Worm (Caenorhabditis elegans) whole organism, early embryonic: ENCODE data around the gene col-174.
A peak's percentile ranks its signal among the peaks of the same experiment; 100 is the strongest.

Experiments used
- B0310.2 ChIP-seq: sonication (generic microtip); optimal IDR thresholded peaks from 2 replicates; lab custom pipeline; 2016; ENCODE audit warnings: mild to moderate bottlenecking, missing genetic modification characterization, missing compliant biosample characterization
- aly-1 ChIP-seq: sonication (generic microtip); optimal IDR thresholded peaks from 2 replicates; lab custom pipeline; 2016; ENCODE audit warnings: missing genetic modification characterization, missing compliant biosample characterization
- ama-1 ChIP-seq: fragments of 150-350 bp; optimal IDR thresholded peaks from 2 replicates; lab custom pipeline; 2014
- ceh-13 ChIP-seq: fragments of 200-800 bp; sonication (Bioruptor generic); optimal IDR thresholded peaks from 2 replicates; lab custom pipeline; 2018; ENCODE audit warnings: mild to moderate bottlenecking, missing genetic modification characterization, missing compliant biosample characterization
- ceh-36 ChIP-seq: sonication (generic microtip); optimal IDR thresholded peaks from 2 replicates; lab custom pipeline; 2016; ENCODE audit warnings: missing genetic modification characterization, inconsistent platforms, missing compliant biosample characterization
- hmbx-1 ChIP-seq: sonication (generic microtip); optimal IDR thresholded peaks from 2 replicates; lab custom pipeline; 2016; ENCODE audit warnings: mild to moderate bottlenecking, missing genetic modification characterization, missing compliant biosample characterization
- hmg-4 ChIP-seq: fragments of 200-800 bp; sonication (Bioruptor generic); optimal IDR thresholded peaks from 2 replicates; lab custom pipeline; 2018; ENCODE audit warnings: mild to moderate bottlenecking, missing genetic modification characterization, missing compliant biosample characterization
- hnd-1 ChIP-seq: sonication (generic microtip); optimal IDR thresholded peaks from 2 replicates; lab custom pipeline; 2016; ENCODE audit warnings: missing genetic modification characterization, missing compliant biosample characterization
- scrt-1 ChIP-seq: fragments of 200-800 bp; sonication (Bioruptor generic); IDR thresholded peaks from 2 replicates; pipeline ENCODE4 v1.3.6; 2022; ENCODE audit warnings: missing genetic modification characterization, missing compliant biosample characterization
- tbx-11 ChIP-seq: fragments of 200-800 bp; sonication (Bioruptor generic); IDR thresholded peaks from 2 replicates; pipeline ENCODE4 v1.3.6; 2022; ENCODE audit warnings: missing genetic modification characterization, missing compliant biosample characterization
- tbx-37 ChIP-seq: fragments of 200-800 bp; sonication (Bioruptor generic); conservative IDR thresholded peaks from 2 replicates; pipeline ENCODE4 v1.3.6; 2022; ENCODE audit warnings: missing genetic modification reagents, missing genetic modification characterization, missing compliant biosample characterization

DNA sequence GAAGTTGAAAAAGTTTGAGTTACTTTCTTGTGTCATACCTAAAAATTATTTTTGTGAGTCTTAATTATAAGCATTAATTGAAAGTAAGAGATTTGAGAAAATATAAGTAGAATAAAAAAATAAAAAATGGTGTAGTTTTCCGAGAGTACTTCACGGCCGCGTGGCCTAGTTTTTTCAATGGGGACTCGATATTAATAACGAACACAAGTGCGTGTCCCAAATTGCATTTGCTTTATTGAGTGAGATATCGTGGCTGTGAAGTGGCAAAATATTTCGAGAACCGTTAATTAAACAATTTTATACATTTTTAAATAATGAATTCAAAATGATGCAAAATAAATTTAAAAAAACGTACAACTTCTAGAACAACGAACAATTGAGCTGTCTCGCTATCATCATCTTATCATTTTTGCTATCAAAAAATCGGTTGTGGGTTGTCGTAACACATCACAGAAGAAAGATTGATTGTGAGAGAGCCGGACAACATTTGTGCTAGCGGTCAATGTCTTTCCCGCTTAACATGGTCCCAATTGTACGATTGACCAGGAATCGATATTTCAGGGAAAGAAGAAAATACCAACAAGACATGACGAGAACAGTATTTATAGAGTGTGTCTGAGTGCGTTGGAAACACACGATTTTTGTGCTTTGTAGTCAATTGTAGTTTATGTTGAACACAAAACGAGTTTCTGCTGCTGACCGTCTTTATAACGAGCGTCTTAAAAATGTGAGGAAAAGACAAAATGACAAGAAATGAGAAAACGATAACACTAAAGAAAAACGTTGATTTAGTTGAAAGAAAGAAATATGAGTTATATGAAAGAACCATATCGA lies 23.3 kb downstream of the col-174 start, which contains the start of gene apy-1:
- no peak for TF ChIP-seq ceh-13 (GFP tag; lab: Kevin White, UChicago)
- no peak for TF ChIP-seq ama-1 (lab: Kevin White, UChicago)
- TF ChIP-seq aly-1 (tag; lab: Kevin White, UChicago), result no peak
- no peak for TF ChIP-seq scrt-1 (GFP tag; lab: Robert Waterston, UW)
- TF ChIP-seq hmbx-1 (tag; lab: Kevin White, UChicago), result no peak
- no peak for TF ChIP-seq hnd-1 (tag; lab: Kevin White, UChicago)
- TF ChIP-seq tbx-37, result peak; percentile 21; the same call in 1 of the 2 replicates
- no peak for TF ChIP-seq hmg-4 (GFP tag; lab: Kevin White, UChicago)
- TF ChIP-seq B0310.2 (tag; lab: Kevin White, UChicago), result no peak
- no peak for TF ChIP-seq ceh-36
- no peak for TF ChIP-seq tbx-11 (GFP tag; lab: Robert Waterston, UW)
